Worm (Caenorhabditis elegans): ENCODE results near the gene T16G12.7.

- TF ChIP-seq ceh-82 (tag; optimal IDR thresholded peaks at IDR 0.05) = no peak
- no peak for TF ChIP-seq mml-1 (tag; optimal IDR thresholded peaks at IDR 0.05)
- TF ChIP-seq unc-62 (GFP tag; optimal IDR thresholded peaks at IDR 0.05) = no peak
- TF ChIP-seq mdl-1 (tag; optimal IDR thresholded peaks at IDR 0.05) = no peak
- TF ChIP-seq snpc-4 (tag; optimal IDR thresholded peaks at IDR 0.05) = no peak
- TF ChIP-seq sea-2 (GFP tag; optimal IDR thresholded peaks at IDR 0.05) = no peak
- TF ChIP-seq fkh-2 (tag; optimal IDR thresholded peaks at IDR 0.05) = no peak
- TF ChIP-seq lin-39 (tag; optimal IDR thresholded peaks at IDR 0.05) = no peak
Observed at ce11 chrIII:10010117-10010516, 29.8 kb downstream of the T16G12.7 start, which contains the start of gene fbxa-155.
